Worm (Caenorhabditis elegans): Measurements from ENCODE around the gene eak-4.

ce11 chrIV:12549014-12549413 lies 23.7 kb upstream of the eak-4 start:
- TF ChIP-seq unc-55 (GFP tag; optimal IDR thresholded peaks at IDR 0.05) = no peak
- TF ChIP-seq hlh-15 (tag; optimal IDR thresholded peaks at IDR 0.05) = no peak
- TF ChIP-seq ceh-34 (tag; optimal IDR thresholded peaks at IDR 0.05) = no peak
